Worm (Caenorhabditis elegans): ENCODE results near the gene F08F3.4.

DNA sequence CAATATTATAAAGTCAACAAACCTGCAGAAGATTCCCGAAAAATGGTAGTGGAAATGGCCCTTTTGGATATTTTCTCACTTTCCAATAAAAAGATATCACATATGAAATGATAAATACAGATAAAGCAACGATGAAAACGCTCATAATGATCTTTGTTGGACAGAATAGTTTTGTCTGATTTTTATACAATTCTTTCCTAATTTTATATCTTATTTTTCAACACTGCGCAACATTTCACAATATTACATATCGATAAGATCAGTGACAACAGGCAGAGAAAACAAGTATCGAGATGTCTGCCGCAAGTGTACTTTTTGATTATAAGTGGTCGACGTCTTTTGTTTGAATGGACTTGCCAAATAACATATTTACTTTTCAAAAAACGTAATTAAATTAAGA, 12.4 kb downstream of the F08F3.4 start, which contains the start of gene cyp-14A5:
- TF ChIP-seq sdc-2 (tag; optimal IDR thresholded peaks at IDR 0.05) (no peak), nhr-11 (tag; optimal IDR thresholded peaks at IDR 0.05) (no peak), dmd-4 (tag; optimal IDR thresholded peaks at IDR 0.05; ENCODE audit: borderline replicate concordance) (no peak), hlh-13 (GFP tag; optimal IDR thresholded peaks at IDR 0.05) (no peak), pha-4 (tag; optimal IDR thresholded peaks at IDR 0.05) (no peak), ceh-18 (tag; optimal IDR thresholded peaks at IDR 0.05) (no peak)

Data from whole organism, late embryonic.